Fruit fly (Drosophila melanogaster) whole organism, embryonic: ENCODE results near the gene tutl.

ENCODE experiments used
- B-H2 ChIP-seq: fragments of 200-800 bp; sonication (Bioruptor generic); optimal IDR thresholded peaks from 2 replicates; lab custom pipeline; 2018; ENCODE audit warnings: missing biosample characterization, mild to moderate bottlenecking, missing genetic modification characterization
- Bgb ChIP-seq: fragments of 200-800 bp; sonication (Bioruptor generic); IDR thresholded peaks from 2 replicates; pipeline ENCODE4 v1.3.6; 2022; ENCODE audit warnings: missing biosample characterization, missing genetic modification characterization; ENCODE audit not compliant: partially characterized antibody
- CG10267 ChIP-seq: fragments of 200-800 bp; sonication (Bioruptor generic); optimal IDR thresholded peaks from 2 replicates; lab custom pipeline; 2018; ENCODE audit warnings: missing biosample characterization, mild to moderate bottlenecking, missing genetic modification characterization, moderate library complexity
- CG10959 ChIP-seq: fragments of 200-800 bp; sonication (Bioruptor generic); IDR thresholded peaks from 2 replicates; pipeline ENCODE4 v1.3.6; 2022; ENCODE audit warnings: missing biosample characterization, missing genetic modification characterization
- CG11560 ChIP-seq: fragments of 200-800 bp; sonication (Bioruptor generic); IDR thresholded peaks from 3 replicates; pipeline ENCODE4 v1.3.6; 2022; ENCODE audit warnings: missing biosample characterization, missing genetic modification characterization
- CG12071 ChIP-seq: fragments of 200-800 bp; sonication (Bioruptor generic); optimal IDR thresholded peaks from 3 replicates; lab custom pipeline; 2018; ENCODE audit warnings: missing biosample characterization, mild to moderate bottlenecking, missing genetic modification characterization
- CG13624 ChIP-seq: fragments of 200-800 bp; sonication (Bioruptor generic); optimal IDR thresholded peaks from 2 replicates; lab custom pipeline; 2016; ENCODE audit warnings: missing biosample characterization, missing genetic modification characterization
- CG13775 ChIP-seq: fragments of 200-800 bp; sonication (Bioruptor generic); optimal IDR thresholded peaks from 3 replicates; lab custom pipeline; 2017; ENCODE audit warnings: missing biosample characterization, mild to moderate bottlenecking, missing genetic modification characterization
- CG17186 ChIP-seq: fragments of 200-800 bp; sonication (Bioruptor generic); optimal IDR thresholded peaks from 3 replicates; lab custom pipeline; 2017; ENCODE audit warnings: missing biosample characterization, missing genetic modification reagents, missing genetic modification characterization
- CG17361 ChIP-seq: fragments of 200-800 bp; sonication (Bioruptor generic); IDR thresholded peaks from 3 replicates; pipeline ENCODE4 v1.3.6; 2022; ENCODE audit warnings: missing biosample characterization, missing genetic modification characterization
- CG18262 ChIP-seq: fragments of 200-800 bp; optimal IDR thresholded peaks from 3 replicates; lab custom pipeline; 2019; ENCODE audit warnings: missing biosample characterization, mild to moderate bottlenecking, missing genetic modification characterization, moderate library complexity
- CG2116 ChIP-seq: fragments of 200-800 bp; sonication (Bioruptor generic); optimal IDR thresholded peaks from 3 replicates; lab custom pipeline; 2018; ENCODE audit warnings: missing biosample characterization, mild to moderate bottlenecking, missing genetic modification characterization
- CG30020 ChIP-seq: fragments of 200-800 bp; optimal IDR thresholded peaks from 2 replicates; lab custom pipeline; 2019; ENCODE audit warnings: missing biosample characterization, mild to moderate bottlenecking, missing genetic modification characterization, moderate library complexity
- CG31224 ChIP-seq: fragments of 200-800 bp; sonication (Bioruptor generic); IDR thresholded peaks from 2 replicates; pipeline ENCODE4 v1.3.6; 2022; ENCODE audit warnings: missing biosample characterization, missing genetic modification characterization
- CG31365 ChIP-seq: fragments of 200-800 bp; sonication (Bioruptor generic); optimal IDR thresholded peaks from 2 replicates; lab custom pipeline; 2018; ENCODE audit warnings: missing biosample characterization, mild to moderate bottlenecking, missing genetic modification characterization
- CG31441 ChIP-seq: fragments of 200-800 bp; sonication (Bioruptor generic); IDR thresholded peaks from 2 replicates; pipeline ENCODE4 v1.3.6; 2022; ENCODE audit warnings: missing biosample characterization, missing genetic modification characterization
- CG3163 ChIP-seq: fragments of 200-800 bp; sonication (Bioruptor generic); optimal IDR thresholded peaks from 3 replicates; lab custom pipeline; 2016; ENCODE audit warnings: missing biosample characterization, missing genetic modification characterization
- CG3847 ChIP-seq: fragments of 200-800 bp; sonication (Bioruptor generic); IDR thresholded peaks from 2 replicates; pipeline ENCODE4 v1.3.6; 2022; ENCODE audit warnings: missing biosample characterization, missing genetic modification characterization
- CG6254 ChIP-seq: fragments of 200-800 bp; sonication (Bioruptor generic); optimal IDR thresholded peaks from 3 replicates; lab custom pipeline; 2017; ENCODE audit warnings: mild to moderate bottlenecking, missing biosample characterization, missing genetic modification reagents, missing genetic modification characterization
- CG7839 ChIP-seq: fragments of 200-800 bp; sonication (Bioruptor generic); optimal IDR thresholded peaks from 3 replicates; lab custom pipeline; 2018; ENCODE audit warnings: missing biosample characterization, mild to moderate bottlenecking, missing genetic modification characterization, moderate library complexity
- CG8388 ChIP-seq: fragments of 200-800 bp; sonication (Bioruptor generic); optimal IDR thresholded peaks from 2 replicates; lab custom pipeline; 2019; ENCODE audit warnings: missing biosample characterization, mild to moderate bottlenecking, missing genetic modification characterization, moderate library complexity
- CG9609 ChIP-seq: fragments of 200-800 bp; sonication (Bioruptor generic); optimal IDR thresholded peaks from 3 replicates; lab custom pipeline; 2016; ENCODE audit warnings: missing biosample characterization, missing genetic modification characterization
- Chrac-16 ChIP-seq: fragments of 200-800 bp; sonication (Bioruptor generic); optimal IDR thresholded peaks from 3 replicates; lab custom pipeline; 2016; ENCODE audit warnings: missing biosample characterization, missing genetic modification characterization
- Dip3 ChIP-seq: fragments of 200-800 bp; sonication (Bioruptor generic); optimal IDR thresholded peaks from 3 replicates; lab custom pipeline; 2016; ENCODE audit warnings: missing biosample characterization, missing genetic modification characterization
- HLH3B ChIP-seq: fragments of 200-800 bp; sonication (Bioruptor generic); IDR thresholded peaks from 2 replicates; pipeline ENCODE4 v1.3.6; 2022; ENCODE audit warnings: missing biosample characterization, missing genetic modification characterization
- Hmr ChIP-seq: fragments of 200-800 bp; sonication (Bioruptor generic); optimal IDR thresholded peaks from 3 replicates; lab custom pipeline; 2017; ENCODE audit warnings: mild to moderate bottlenecking, missing biosample characterization, missing genetic modification reagents, missing genetic modification characterization
- Hr78 ChIP-seq, 2 experiments: fragments of 200-800 bp in 1 of 2; fragments of >200 bp in 1 of 2; sonication (Bioruptor generic) in 1 of 2; optimal IDR thresholded peaks; 2 replicates each; lab custom pipeline; 2017 to 2019; ENCODE audit warnings: missing biosample characterization in 2 of 2, missing genetic modification characterization in 2 of 2, mild to moderate bottlenecking in 1 of 2, moderate library complexity in 1 of 2
- Myb ChIP-seq: fragments of 200-800 bp; sonication (Bioruptor generic); optimal IDR thresholded peaks from 2 replicates; lab custom pipeline; 2016; ENCODE audit warnings: missing biosample characterization, missing genetic modification characterization
- Pdp1 ChIP-seq, 2 experiments: fragments of 200-800 bp; sonication (Bioruptor generic); optimal IDR thresholded peaks; 3 replicates each; lab custom pipeline; 2016; ENCODE audit warnings: missing biosample characterization in 2 of 2, missing genetic modification characterization in 2 of 2, mild to moderate bottlenecking in 1 of 2, moderate library complexity in 1 of 2
- al ChIP-seq: fragments of 200-800 bp; sonication (Bioruptor generic); IDR thresholded peaks from 2 replicates; pipeline ENCODE4 v1.3.6; 2022; ENCODE audit warnings: missing biosample characterization, missing genetic modification characterization
- amos ChIP-seq: fragments of 200-800 bp; sonication (Bioruptor generic); IDR thresholded peaks from 2 replicates; pipeline ENCODE4 v1.3.6; 2022; ENCODE audit warnings: missing biosample characterization, missing genetic modification characterization; ENCODE audit not compliant: partially characterized antibody
- aop ChIP-seq: fragments of 200-800 bp; sonication (Bioruptor generic); IDR thresholded peaks from 2 replicates; pipeline ENCODE4 v1.3.6; 2022; ENCODE audit warnings: missing biosample characterization, missing genetic modification characterization
- ci ChIP-seq: fragments of 200-800 bp; sonication (Bioruptor generic); IDR thresholded peaks from 3 replicates; pipeline ENCODE4 v1.3.6; 2022; ENCODE audit warnings: missing biosample characterization, missing genetic modification characterization
- crp ChIP-seq, 2 experiments: fragments of 200-800 bp; sonication (Bioruptor generic); optimal IDR thresholded peaks; 2 replicates in 1 of 2; 3 replicates in 1 of 2; lab custom pipeline; 2017; ENCODE audit warnings: missing biosample characterization in 2 of 2, missing genetic modification characterization in 2 of 2, mild to moderate bottlenecking in 1 of 2, moderate library complexity in 1 of 2
- disco-r ChIP-seq: fragments of 200-800 bp; sonication (Bioruptor generic); optimal IDR thresholded peaks from 2 replicates; lab custom pipeline; 2016; ENCODE audit warnings: missing biosample characterization, missing genetic modification characterization
- dpn ChIP-seq, 2 experiments: fragments of 200-800 bp; sonication (Bioruptor generic); optimal IDR thresholded peaks; 3 replicates each; lab custom pipeline; 2016; ENCODE audit warnings: missing biosample characterization in 2 of 2, missing genetic modification characterization in 2 of 2
- fru ChIP-seq: fragments of >200 bp; optimal IDR thresholded peaks from 2 replicates; lab custom pipeline; 2017
- gem ChIP-seq: fragments of 200-800 bp; sonication (Bioruptor generic); optimal IDR thresholded peaks from 2 replicates; lab custom pipeline; 2019; ENCODE audit warnings: missing biosample characterization, mild to moderate bottlenecking, missing genetic modification characterization, moderate library complexity
- jumu ChIP-seq: fragments of 200-800 bp; sonication (Bioruptor generic); optimal IDR thresholded peaks from 3 replicates; lab custom pipeline; 2016; ENCODE audit warnings: missing biosample characterization, missing genetic modification characterization
- nau ChIP-seq: fragments of 200-800 bp; sonication (Bioruptor generic); optimal IDR thresholded peaks from 3 replicates; lab custom pipeline; 2017; ENCODE audit warnings: missing biosample characterization, mild to moderate bottlenecking, missing genetic modification characterization, missing genetic modification reagents
- oc ChIP-seq: fragments of 200-800 bp; sonication (Bioruptor generic); optimal IDR thresholded peaks from 2 replicates; lab custom pipeline; 2018; ENCODE audit warnings: missing biosample characterization, mild to moderate bottlenecking, missing genetic modification characterization, moderate library complexity
- odd ChIP-seq: fragments of 200-800 bp; sonication (Bioruptor generic); optimal IDR thresholded peaks from 2 replicates; lab custom pipeline; 2017; ENCODE audit warnings: missing biosample characterization, mild to moderate bottlenecking, missing genetic modification characterization
- peb ChIP-seq: fragments of 200-800 bp; sonication (Bioruptor generic); IDR thresholded peaks from 2 replicates; pipeline ENCODE4 v1.3.6; 2022; ENCODE audit warnings: missing biosample characterization, missing genetic modification characterization
- pfk ChIP-seq: fragments of 200-800 bp; sonication (Bioruptor generic); optimal IDR thresholded peaks from 2 replicates; lab custom pipeline; 2018; ENCODE audit warnings: missing biosample characterization, mild to moderate bottlenecking, missing genetic modification characterization, moderate library complexity
- phol ChIP-seq: fragments of 200-800 bp; sonication (Bioruptor generic); optimal IDR thresholded peaks from 3 replicates; lab custom pipeline; 2018; ENCODE audit warnings: missing biosample characterization, mild to moderate bottlenecking, missing genetic modification characterization, moderate library complexity
- pita ChIP-seq: fragments of 200-800 bp; sonication (Bioruptor generic); optimal IDR thresholded peaks from 2 replicates; lab custom pipeline; 2017; ENCODE audit warnings: missing biosample characterization, mild to moderate bottlenecking, missing genetic modification characterization
- seq ChIP-seq: fragments of 200-800 bp; sonication (Bioruptor generic); IDR thresholded peaks from 2 replicates; pipeline ENCODE4 v1.3.6; 2022; ENCODE audit warnings: missing biosample characterization, missing genetic modification characterization
- tio ChIP-seq: fragments of 200-800 bp; sonication (Bioruptor generic); optimal IDR thresholded peaks from 2 replicates; lab custom pipeline; 2017; ENCODE audit warnings: missing biosample characterization, missing genetic modification characterization, inconsistent platforms
- vnd ChIP-seq: fragments of 200-800 bp; sonication (Bioruptor generic); IDR thresholded peaks from 3 replicates; pipeline ENCODE4 v1.3.6; 2022; ENCODE audit warnings: missing biosample characterization, missing genetic modification characterization; ENCODE audit not compliant: partially characterized antibody

tutl gene

DNA sequence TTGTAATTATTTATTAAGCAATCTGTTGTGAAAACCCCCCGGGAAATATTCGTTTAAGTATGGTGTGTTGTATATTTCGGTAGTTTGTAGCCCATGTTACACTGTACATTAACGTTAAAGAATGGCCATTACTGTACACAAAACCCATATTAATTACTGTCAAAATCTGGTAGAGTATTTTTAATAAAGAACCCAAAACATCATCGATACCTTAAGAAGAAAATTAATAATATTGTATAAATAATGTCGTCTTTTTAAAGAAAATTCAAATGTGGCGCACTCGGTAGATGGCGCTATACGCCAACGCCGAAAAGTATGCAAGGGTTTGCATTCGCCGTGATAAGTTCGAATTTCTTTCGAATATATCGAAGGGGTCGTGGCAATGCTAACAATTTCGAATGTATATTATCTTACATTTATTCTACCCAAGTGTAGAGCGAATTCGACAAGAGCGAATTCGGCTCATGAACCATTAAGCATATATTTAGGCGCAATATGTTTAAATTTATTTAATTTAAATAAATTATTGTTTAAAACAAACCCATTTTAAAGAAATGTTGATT, 62.7 kb downstream of the tutl start (continued):
- TF ChIP-seq CG8388 (GFP tag; lab: Kevin White, UChicago) (no peak), CG10959 (GFP tag; lab: Robert Waterston, UW) (no peak), CG31365 (tag; lab: Kevin White, UChicago) (peak; percentile 50), B-H2 (GFP tag; lab: Kevin White, UChicago) (no peak), Hmr (GFP tag; lab: Kevin White, UChicago) (peak; percentile 57), CG3847 (GFP tag; lab: Robert Waterston, UW) (no peak), CG10267 (tag; lab: Kevin White, UChicago) (peak; percentile 39), peb (GFP tag; lab: Robert Waterston, UW) (no peak), dpn (GFP tag; optimal IDR thresholded peaks at IDR 0.05; lab: Kevin White, UChicago) (peak in 1 of 2 experiments; percentile 18), phol (tag; lab: Kevin White, UChicago) (peak; percentile 26), gem (tag; lab: Kevin White, UChicago) (no peak), CG13624 (peak; percentile 3), CG6254 (no peak), Chrac-16 (GFP tag; lab: Kevin White, UChicago) (no peak), fru (lab: Kevin White, UChicago) (no peak), CG17361 (0 out of 3 replicates have a peak, but pooled peaks have one; percentile 26), CG11560 (tag; lab: Robert Waterston, UW) (no peak), pfk (GFP tag; lab: Kevin White, UChicago) (no peak), amos (peak; percentile 72), al (GFP tag; lab: Robert Waterston, UW) (no peak), Pdp1 (GFP tag; optimal IDR thresholded peaks at IDR 0.05; lab: Kevin White, UChicago) (peak in 1 of 2 experiments; percentile 4), seq (no peak), HLH3B (GFP tag; lab: Robert Waterston, UW) (no peak), CG30020 (tag; lab: Kevin White, UChicago) (no peak), CG12071 (GFP tag; lab: Kevin White, UChicago) (no peak), Bgb (GFP tag; lab: Robert Waterston, UW) (peak; percentile 75), CG18262 (tag; lab: Kevin White, UChicago) (no peak), Dip3 (GFP tag; lab: Kevin White, UChicago) (no peak), Myb (GFP tag; lab: Kevin White, UChicago) (no peak), CG2116 (GFP tag; lab: Kevin White, UChicago) (peak; percentile 26), CG31441 (0 out of 2 replicates have a peak, but pooled peaks have one; percentile 8)

DNA sequence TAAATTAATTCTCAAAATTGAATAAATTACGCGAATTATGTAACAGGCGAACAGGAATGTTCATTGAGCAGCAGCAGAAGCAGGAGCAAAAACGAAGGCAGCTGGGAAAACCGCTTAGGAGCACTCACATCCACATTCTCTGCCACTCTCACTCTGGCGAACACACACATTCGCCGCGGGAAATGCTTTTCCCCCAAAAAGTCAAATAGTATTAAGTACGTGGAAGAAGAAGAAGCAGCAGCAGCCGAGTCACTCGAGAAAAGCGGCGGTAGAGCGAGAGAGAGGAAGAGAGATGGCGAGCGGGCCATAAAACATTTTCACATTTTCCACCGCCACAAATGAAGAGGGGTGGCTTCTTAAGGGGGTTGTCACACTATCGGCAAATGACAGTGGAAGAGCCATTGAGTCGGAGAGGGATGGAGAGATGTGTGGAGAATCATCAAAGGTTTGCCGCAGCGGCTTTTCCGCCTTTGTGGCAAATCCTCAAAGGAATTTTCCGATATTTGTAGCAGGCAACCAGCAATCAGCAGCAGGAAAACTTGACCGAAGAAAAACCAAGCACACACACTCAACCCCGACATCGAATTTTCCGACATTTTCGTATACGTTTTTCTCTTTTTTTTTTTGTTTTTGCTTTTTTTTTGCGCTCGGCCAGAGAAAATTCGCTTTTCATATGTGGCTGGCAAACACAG, 63.8 kb downstream of the tutl start:
- TF ChIP-seq vnd (GFP tag; lab: Robert Waterston, UW) (0 out of 3 replicates have a peak, but pooled peaks have one; percentile 30), CG31224 (GFP tag; lab: Robert Waterston, UW) (peak; percentile 97), disco-r (GFP tag; lab: Kevin White, UChicago) (no peak), amos (no peak), aop (GFP tag; lab: Robert Waterston, UW) (no peak), tio (GFP tag; lab: Kevin White, UChicago) (no peak), crp (GFP tag; optimal IDR thresholded peaks at IDR 0.05; lab: Kevin White, UChicago) (no peak), CG3163 (GFP tag; lab: Kevin White, UChicago) (no peak), odd (no peak), oc (tag; lab: Kevin White, UChicago) (peak; percentile 65), Hr78 (GFP tag; optimal IDR thresholded peaks at IDR 0.05; lab: Kevin White, UChicago) (no peak), CG13775 (GFP tag; lab: Kevin White, UChicago) (no peak), CG9609 (GFP tag; lab: Kevin White, UChicago) (no peak), CG7839 (tag; lab: Kevin White, UChicago) (no peak), ci (GFP tag; lab: Robert Waterston, UW) (no peak), gem (tag; lab: Kevin White, UChicago) (no peak), jumu (GFP tag; lab: Kevin White, UChicago) (no peak), CG17186 (GFP tag; lab: Kevin White, UChicago) (no peak), nau (no peak), pita (no peak)
